Worm (Caenorhabditis elegans) whole organism, early embryonic: ENCODE data around the gene ZK1010.5.

Experiments used
- B0310.2 ChIP-seq: sonication (generic microtip); optimal IDR thresholded peaks from 2 replicates; lab custom pipeline; 2016; ENCODE audit warnings: mild to moderate bottlenecking, missing genetic modification characterization, missing compliant biosample characterization
- F13C5.2 ChIP-seq: sonication (generic microtip); optimal IDR thresholded peaks from 2 replicates; lab custom pipeline; 2017; ENCODE audit warnings: mild to moderate bottlenecking, missing genetic modification characterization, inconsistent platforms, missing compliant biosample characterization
- aly-1 ChIP-seq: sonication (generic microtip); optimal IDR thresholded peaks from 2 replicates; lab custom pipeline; 2016; ENCODE audit warnings: missing genetic modification characterization, missing compliant biosample characterization
- ama-1 ChIP-seq: fragments of 150-350 bp; optimal IDR thresholded peaks from 2 replicates; lab custom pipeline; 2014
- ceh-13 ChIP-seq: fragments of 200-800 bp; sonication (Bioruptor generic); optimal IDR thresholded peaks from 2 replicates; lab custom pipeline; 2018; ENCODE audit warnings: mild to moderate bottlenecking, missing genetic modification characterization, missing compliant biosample characterization
- ceh-36 ChIP-seq: sonication (generic microtip); optimal IDR thresholded peaks from 2 replicates; lab custom pipeline; 2016; ENCODE audit warnings: missing genetic modification characterization, inconsistent platforms, missing compliant biosample characterization
- ets-7 ChIP-seq: sonication (generic microtip); optimal IDR thresholded peaks from 2 replicates; lab custom pipeline; 2016; ENCODE audit warnings: missing genotype, missing genetic modification characterization, missing compliant biosample characterization
- flt-1 ChIP-seq: fragments of 200-800 bp; sonication (Bioruptor generic); IDR thresholded peaks from 2 replicates; pipeline ENCODE4 v1.3.6; 2022; ENCODE audit warnings: missing genetic modification characterization, missing compliant biosample characterization
- hmbx-1 ChIP-seq: sonication (generic microtip); optimal IDR thresholded peaks from 2 replicates; lab custom pipeline; 2016; ENCODE audit warnings: mild to moderate bottlenecking, missing genetic modification characterization, missing compliant biosample characterization
- hmg-4 ChIP-seq: fragments of 200-800 bp; sonication (Bioruptor generic); optimal IDR thresholded peaks from 2 replicates; lab custom pipeline; 2018; ENCODE audit warnings: mild to moderate bottlenecking, missing genetic modification characterization, missing compliant biosample characterization
- hnd-1 ChIP-seq: sonication (generic microtip); optimal IDR thresholded peaks from 2 replicates; lab custom pipeline; 2016; ENCODE audit warnings: missing genetic modification characterization, missing compliant biosample characterization
- pes-1 ChIP-seq: fragments of 200-800 bp; sonication (Bioruptor generic); IDR thresholded peaks from 2 replicates; pipeline ENCODE4 v1.3.6; 2022; ENCODE audit warnings: missing genetic modification reagents, missing genetic modification characterization, missing compliant biosample characterization
- scrt-1 ChIP-seq: fragments of 200-800 bp; sonication (Bioruptor generic); IDR thresholded peaks from 2 replicates; pipeline ENCODE4 v1.3.6; 2022; ENCODE audit warnings: missing genetic modification characterization, missing compliant biosample characterization
- sea-1 ChIP-seq: fragments of 200-800 bp; sonication (Bioruptor generic); conservative IDR thresholded peaks from 2 replicates; pipeline ENCODE4 v1.3.6; 2022; ENCODE audit warnings: missing genetic modification characterization, missing compliant biosample characterization
- tbx-11 ChIP-seq: fragments of 200-800 bp; sonication (Bioruptor generic); IDR thresholded peaks from 2 replicates; pipeline ENCODE4 v1.3.6; 2022; ENCODE audit warnings: missing genetic modification characterization, missing compliant biosample characterization
- tbx-37 ChIP-seq: fragments of 200-800 bp; sonication (Bioruptor generic); conservative IDR thresholded peaks from 2 replicates; pipeline ENCODE4 v1.3.6; 2022; ENCODE audit warnings: missing genetic modification reagents, missing genetic modification characterization, missing compliant biosample characterization
- tra-4 ChIP-seq: sonication (generic microtip); optimal IDR thresholded peaks from 2 replicates; lab custom pipeline; 2017; ENCODE audit warnings: missing genetic modification characterization, missing compliant biosample characterization

ZK1010.5 gene

DNA sequence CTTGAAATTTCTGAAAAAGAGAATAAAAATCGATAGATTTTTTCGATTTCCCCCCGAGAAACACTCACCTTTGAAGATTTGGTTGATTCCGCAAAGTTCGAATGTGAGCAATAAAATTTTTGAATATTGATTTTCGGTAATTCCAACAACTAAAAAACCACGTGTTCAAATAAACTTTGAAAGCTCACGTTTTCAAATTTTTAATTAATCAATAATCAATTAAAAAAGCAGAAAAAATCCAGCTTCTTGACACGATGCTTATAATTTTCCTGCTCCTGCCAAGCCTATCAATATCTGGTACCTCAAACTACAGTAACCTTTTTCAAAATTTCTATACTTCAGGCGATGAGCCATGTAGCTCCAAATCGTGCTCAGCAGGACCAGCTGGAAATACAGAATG is at the start of gene ZK1010.5:
TSS of gene ZK1010.5 (minus strand) at position 101 of the 400 bp plus-strand sequence.
- TF ChIP-seq hmg-4 (GFP tag; lab: Kevin White, UChicago) (no peak), aly-1 (tag; lab: Kevin White, UChicago) (no peak), hmbx-1 (no peak), pes-1 (no peak), hnd-1 (tag; lab: Kevin White, UChicago) (no peak), ama-1 (no peak), tbx-11 (no peak), F13C5.2 (tag; lab: Kevin White, UChicago) (no peak), ceh-36 (tag; lab: Kevin White, UChicago) (no peak), flt-1 (GFP tag; lab: Robert Waterston, UW) (no peak), ceh-13 (GFP tag; lab: Kevin White, UChicago) (no peak), tbx-37 (GFP tag; lab: Robert Waterston, UW) (no peak), sea-1 (GFP tag; lab: Robert Waterston, UW) (no peak), ets-7 (tag; lab: Kevin White, UChicago) (no peak)

ce11 chrIII:13032429-13033018 is 45.2 kb upstream of the ZK1010.5 start:
- no peak for TF ChIP-seq tbx-11
- peak; percentile 47; the same call in 1 of the 2 replicates for TF ChIP-seq scrt-1 (GFP tag; lab: Robert Waterston, UW)
- TF ChIP-seq hmg-4 (GFP tag; lab: Kevin White, UChicago) = no peak
- no peak for TF ChIP-seq hnd-1 (tag; lab: Kevin White, UChicago)
- peak; percentile 17 for TF ChIP-seq B0310.2 (tag; lab: Kevin White, UChicago)
- TF ChIP-seq ceh-13 (GFP tag; lab: Kevin White, UChicago) = no peak
- no peak for TF ChIP-seq aly-1 (tag; lab: Kevin White, UChicago)
- TF ChIP-seq pes-1 = peak; percentile 49
- TF ChIP-seq ets-7 (tag; lab: Kevin White, UChicago) = no peak
- no peak for TF ChIP-seq ama-1
- no peak for TF ChIP-seq sea-1 (GFP tag; lab: Robert Waterston, UW)
- TF ChIP-seq hmbx-1 = no peak
- TF ChIP-seq tra-4 (tag; lab: Kevin White, UChicago) = no peak
- TF ChIP-seq F13C5.2 (tag; lab: Kevin White, UChicago) = no peak
- TF ChIP-seq flt-1 (GFP tag; lab: Robert Waterston, UW) = peak; percentile 7; the same call in 1 of the 2 replicates
- no peak for TF ChIP-seq tbx-37 (GFP tag; lab: Robert Waterston, UW)
- TF ChIP-seq ceh-36 (tag; lab: Kevin White, UChicago) = no peak

ce11 chrIII:13031701-13032100 is 44.4 kb upstream of the ZK1010.5 start, which contains the start of gene F14F7.5:
Gene F14F7.5 (plus strand): TSS chrIII:13032001.
- TF ChIP-seq ama-1 = no peak
- no peak for TF ChIP-seq hmg-4 (GFP tag; lab: Kevin White, UChicago)

ce11 chrIII:13030551-13030950 is 43.2 kb upstream of the ZK1010.5 start, which contains the start of gene F14F7.7:
Gene F14F7.7 (plus strand): TSS chrIII:13030904.
- no peak for TF ChIP-seq aly-1 (tag; lab: Kevin White, UChicago)
- TF ChIP-seq pes-1 = no peak
- TF ChIP-seq sea-1 (GFP tag; lab: Robert Waterston, UW) = no peak
- TF ChIP-seq ets-7 (tag; lab: Kevin White, UChicago) = no peak

ce11 chrIII:13029608-13030007 is 42.3 kb upstream of the ZK1010.5 start, which contains the start of gene F14F7.4:
Gene F14F7.4 (minus strand): TSS chrIII:13029708.
- TF ChIP-seq hmg-4 (GFP tag; lab: Kevin White, UChicago) (no peak), ama-1 (no peak), hmbx-1 (no peak), aly-1 (tag; lab: Kevin White, UChicago) (no peak), hnd-1 (tag; lab: Kevin White, UChicago) (no peak), tra-4 (tag; lab: Kevin White, UChicago) (no peak), B0310.2 (tag; lab: Kevin White, UChicago) (no peak), sea-1 (GFP tag; lab: Robert Waterston, UW) (no peak), ceh-13 (GFP tag; lab: Kevin White, UChicago) (no peak), ets-7 (tag; lab: Kevin White, UChicago) (no peak), flt-1 (GFP tag; lab: Robert Waterston, UW) (no peak), tbx-37 (GFP tag; lab: Robert Waterston, UW) (no peak), ceh-36 (tag; lab: Kevin White, UChicago) (no peak), F13C5.2 (tag; lab: Kevin White, UChicago) (no peak), scrt-1 (GFP tag; lab: Robert Waterston, UW) (no peak), pes-1 (no peak)

- TF ChIP-seq ceh-36 (tag; lab: Kevin White, UChicago) (no peak), B0310.2 (tag; lab: Kevin White, UChicago) (no peak), tra-4 (tag; lab: Kevin White, UChicago) (no peak), sea-1 (GFP tag; lab: Robert Waterston, UW) (no peak), hnd-1 (tag; lab: Kevin White, UChicago) (no peak), hmg-4 (GFP tag; lab: Kevin White, UChicago) (no peak), ama-1 (no peak), F13C5.2 (tag; lab: Kevin White, UChicago) (no peak), aly-1 (tag; lab: Kevin White, UChicago) (no peak), flt-1 (GFP tag; lab: Robert Waterston, UW) (no peak), pes-1 (no peak), ets-7 (tag; lab: Kevin White, UChicago) (no peak), scrt-1 (GFP tag; lab: Robert Waterston, UW) (no peak), ceh-13 (GFP tag; lab: Kevin White, UChicago) (no peak), tbx-11 (no peak), tbx-37 (GFP tag; lab: Robert Waterston, UW) (no peak), hmbx-1 (no peak)
Measured at ce11 chrIII:13027949-13028348, 40.6 kb upstream of the ZK1010.5 start.

DNA sequence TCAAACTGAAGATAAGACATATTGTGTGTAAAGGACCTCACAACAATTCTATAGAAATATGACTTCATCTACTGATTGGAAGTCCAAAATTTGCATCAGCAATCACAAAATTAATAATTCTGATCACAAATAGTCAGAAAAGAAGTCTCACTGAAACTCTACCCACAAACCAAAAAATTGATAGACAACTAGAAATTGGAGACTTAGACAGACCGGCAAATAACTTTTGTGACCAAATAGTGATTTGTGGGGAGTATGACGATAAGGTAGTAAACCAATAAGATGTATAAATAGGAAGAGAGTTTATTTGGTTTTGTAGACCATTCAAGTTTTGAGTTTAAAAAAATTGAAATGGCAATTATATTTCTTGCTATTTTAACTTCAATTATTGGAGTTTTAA is 37.0 kb upstream of the ZK1010.5 start, which contains the start of gene cyp-13A12:
TSS of gene cyp-13A12 (plus strand) at position 267 of the 400 bp plus-strand sequence.
- TF ChIP-seq F13C5.2 (tag; lab: Kevin White, UChicago) = no peak
- TF ChIP-seq pes-1 = no peak
- no peak for TF ChIP-seq ama-1
- no peak for TF ChIP-seq tra-4 (tag; lab: Kevin White, UChicago)
- TF ChIP-seq tbx-37 (GFP tag; lab: Robert Waterston, UW) = no peak
- no peak for TF ChIP-seq ceh-13 (GFP tag; lab: Kevin White, UChicago)
- no peak for TF ChIP-seq ets-7 (tag; lab: Kevin White, UChicago)
- TF ChIP-seq hmg-4 (GFP tag; lab: Kevin White, UChicago) = no peak
- no peak for TF ChIP-seq flt-1 (GFP tag; lab: Robert Waterston, UW)
- TF ChIP-seq aly-1 (tag; lab: Kevin White, UChicago) = no peak
